Worm (Caenorhabditis elegans): ENCODE results near the gene Y62H9A.2.

Gene Y62H9A.2

DNA sequence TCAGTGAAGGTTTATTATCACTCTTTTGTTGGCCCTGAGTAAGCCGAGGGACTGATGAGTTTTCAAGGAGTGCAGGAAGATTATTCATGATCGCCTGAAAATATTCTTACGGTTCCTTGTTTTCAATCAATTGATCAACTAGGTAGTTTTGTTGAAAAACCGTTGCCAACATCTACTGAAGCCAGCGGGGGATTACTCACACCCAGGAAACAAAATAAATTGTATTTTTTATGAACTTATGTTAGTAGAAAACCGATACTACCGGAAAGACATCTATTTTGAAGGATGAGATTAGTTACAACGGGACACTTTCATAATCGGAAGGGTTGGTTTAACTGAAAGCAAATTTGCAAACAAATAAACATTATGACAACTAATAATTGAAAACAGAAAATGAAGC is at the start of gene Y62H9A.2:
Gene Y62H9A.2 (minus strand): TSS at position 101 of the 400 bp plus-strand sequence.
- TF ChIP-seq nhr-12 (tag; optimal IDR thresholded peaks at IDR 0.05): no peak
- TF ChIP-seq ceh-39 (tag; optimal IDR thresholded peaks at IDR 0.05): no peak
- TF ChIP-seq nhr-237 (tag; optimal IDR thresholded peaks at IDR 0.05): no peak
- no peak for TF ChIP-seq mab-5 (tag; optimal IDR thresholded peaks at IDR 0.05)
- no peak for TF ChIP-seq mep-1 (tag; optimal IDR thresholded peaks at IDR 0.05)
- TF ChIP-seq unc-120 (tag; optimal IDR thresholded peaks at IDR 0.05; ENCODE audit: poor library complexity, severe bottlenecking): no peak
- TF ChIP-seq lin-13 (tag; optimal IDR thresholded peaks at IDR 0.05): no peak
- TF ChIP-seq ztf-11 (tag; optimal IDR thresholded peaks at IDR 0.05): no peak

DNA sequence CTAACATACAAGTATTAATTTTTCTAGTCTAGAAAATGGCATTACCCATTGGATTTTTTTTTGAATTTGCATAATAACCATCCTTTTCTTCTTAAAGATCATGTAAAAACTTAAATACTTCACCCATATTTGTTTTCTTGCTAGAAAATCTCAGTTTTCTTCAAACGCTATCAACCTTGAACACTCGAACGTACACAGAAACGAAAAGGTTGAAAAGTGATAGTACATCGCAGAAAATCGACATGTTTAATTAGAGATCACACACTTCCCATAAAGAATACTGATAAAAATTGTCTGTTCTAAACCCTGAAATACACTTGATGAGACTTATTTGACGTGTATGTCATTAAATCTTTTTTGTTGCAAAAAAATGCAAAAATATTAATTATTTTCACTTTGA is 49.6 kb upstream of the Y62H9A.2 start, which contains the start of gene F55G7.4:
Gene F55G7.4 (plus strand): TSS at position 301 of the 400 bp plus-strand sequence.
- no peak for TF ChIP-seq ceh-39 (tag; optimal IDR thresholded peaks at IDR 0.05)
- TF ChIP-seq unc-39 (tag; optimal IDR thresholded peaks at IDR 0.05): no peak
- no peak for TF ChIP-seq elt-3 (tag; optimal IDR thresholded peaks at IDR 0.05)
- TF ChIP-seq snpc-4 (tag; optimal IDR thresholded peaks at IDR 0.05): no peak
- no peak for TF ChIP-seq ces-1 (GFP tag; optimal IDR thresholded peaks at IDR 0.05)
- TF ChIP-seq mab-5 (tag; optimal IDR thresholded peaks at IDR 0.05): no peak
- no peak for TF ChIP-seq elt-1 (tag; optimal IDR thresholded peaks at IDR 0.05; ENCODE audit: borderline replicate concordance, insufficient read depth)
- TF ChIP-seq bed-3 (GFP tag; optimal IDR thresholded peaks at IDR 0.05): no peak
- no peak for TF ChIP-seq blmp-1 (tag; optimal IDR thresholded peaks at IDR 0.05)

DNA sequence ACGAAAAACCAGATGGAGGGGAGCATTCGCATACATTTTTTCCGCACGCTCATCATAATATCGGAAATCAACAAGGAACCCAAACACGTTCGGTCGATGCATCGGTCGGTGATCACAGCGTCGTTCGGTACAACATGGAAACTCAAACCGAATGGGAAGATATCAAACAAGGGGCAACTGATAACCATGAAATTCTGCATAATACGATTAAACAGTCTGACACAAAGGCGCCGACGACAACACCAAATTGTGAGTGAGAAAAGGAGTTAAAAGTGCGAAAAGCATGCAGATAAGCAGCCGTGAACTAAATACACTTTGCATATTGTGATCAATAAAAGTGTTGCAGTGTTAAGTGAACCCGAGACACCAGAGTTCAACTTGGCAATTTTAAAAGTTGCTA is 47.2 kb upstream of the Y62H9A.2 start:
- TF ChIP-seq ceh-83 (GFP tag; optimal IDR thresholded peaks at IDR 0.05): no peak
- TF ChIP-seq elt-1 (tag; optimal IDR thresholded peaks at IDR 0.05; ENCODE audit: borderline replicate concordance, insufficient read depth): no peak

- TF ChIP-seq nhr-237 (tag; optimal IDR thresholded peaks at IDR 0.05): peak; percentile 9
- TF ChIP-seq blmp-1 (tag; optimal IDR thresholded peaks at IDR 0.05): no peak
Observed at ce11 chrX:11924158-11924557, 46.1 kb upstream of the Y62H9A.2 start, which contains the start of gene F55G7.1. TSS of gene F55G7.1 (plus strand) at chrX:11924433.

- no peak for TF ChIP-seq mab-5 (tag; optimal IDR thresholded peaks at IDR 0.05)
- no peak for TF ChIP-seq bed-3 (GFP tag; optimal IDR thresholded peaks at IDR 0.05)
- no peak for TF ChIP-seq tbx-8 (GFP tag; optimal IDR thresholded peaks at IDR 0.05)
- TF ChIP-seq nhr-76 (tag; optimal IDR thresholded peaks at IDR 0.05): no peak
- TF ChIP-seq elt-3 (tag; optimal IDR thresholded peaks at IDR 0.05): no peak
- no peak for TF ChIP-seq mls-2 (tag; optimal IDR thresholded peaks at IDR 0.05)
- no peak for TF ChIP-seq nhr-2 (tag; optimal IDR thresholded peaks at IDR 0.05)
- TF ChIP-seq ces-1 (GFP tag; optimal IDR thresholded peaks at IDR 0.05): no peak
- TF ChIP-seq lin-32 (GFP tag; optimal IDR thresholded peaks at IDR 0.05): no peak
- no peak for TF ChIP-seq drap-1 (GFP tag; optimal IDR thresholded peaks at IDR 0.05)
- no peak for TF ChIP-seq nhr-28 (tag; optimal IDR thresholded peaks at IDR 0.05)
- no peak for TF ChIP-seq unc-62 (GFP tag; optimal IDR thresholded peaks at IDR 0.05)
- no peak for TF ChIP-seq hlh-1 (tag; optimal IDR thresholded peaks at IDR 0.05)
- TF ChIP-seq mep-1 (tag; optimal IDR thresholded peaks at IDR 0.05): no peak
Observed at ce11 chrX:11920723-11921283, 42.8 kb upstream of the Y62H9A.2 start, which contains the start of gene Y62H9A.14. TSS of gene Y62H9A.14 (plus strand) at chrX:11921233.

DNA sequence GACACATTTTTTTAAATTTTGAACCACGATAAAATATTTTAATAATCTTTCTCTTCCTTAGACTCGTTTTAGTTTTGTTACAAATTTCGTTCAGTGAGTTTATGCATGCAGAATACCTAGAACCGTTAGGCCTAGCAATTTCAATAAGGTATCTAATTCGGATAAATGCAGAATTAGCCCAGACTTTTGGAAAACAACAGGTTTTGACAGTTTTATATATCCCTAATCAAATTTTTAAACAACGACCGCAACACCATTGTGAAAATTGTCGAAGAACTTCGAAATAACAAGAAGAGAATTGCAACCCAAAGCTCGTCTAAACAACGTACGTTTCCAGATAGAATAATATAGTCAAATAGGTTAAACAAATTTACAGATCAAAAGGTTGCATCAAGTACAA is 40.0 kb upstream of the Y62H9A.2 start, which contains the start of gene Y62H9A.16:
Gene Y62H9A.16 (plus strand): TSS at position 301 of the 400 bp plus-strand sequence.
- TF ChIP-seq mab-5 (tag; optimal IDR thresholded peaks at IDR 0.05): no peak
- no peak for TF ChIP-seq cnd-1 (tag; optimal IDR thresholded peaks at IDR 0.05)

DNA sequence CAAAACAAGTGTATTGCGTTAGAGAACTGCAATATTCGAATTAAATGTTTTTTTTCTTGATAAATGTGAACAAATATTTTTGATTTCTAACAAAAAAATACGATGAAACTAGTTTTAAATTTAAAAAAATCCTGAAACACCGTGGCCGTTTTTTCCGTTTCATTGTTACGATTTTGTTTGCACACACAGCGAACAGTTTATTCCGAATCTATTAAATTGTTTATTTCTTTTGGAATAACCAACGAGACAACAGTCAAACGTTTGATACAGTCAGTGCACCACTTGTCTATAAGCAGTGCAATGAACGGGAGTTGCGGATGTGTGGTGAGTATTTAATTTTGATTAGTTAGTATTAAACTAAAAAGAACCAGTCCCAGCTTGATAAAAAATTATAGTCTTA is 38.7 kb upstream of the Y62H9A.2 start, which contains the start of gene Y62H9A.13:
Gene Y62H9A.13 (plus strand): TSS at position 301 of the 400 bp plus-strand sequence.
- TF ChIP-seq nhr-28 (tag; optimal IDR thresholded peaks at IDR 0.05): no peak
- TF ChIP-seq unc-39 (tag; optimal IDR thresholded peaks at IDR 0.05): no peak
- TF ChIP-seq nhr-76 (tag; optimal IDR thresholded peaks at IDR 0.05): no peak
- no peak for TF ChIP-seq ceh-83 (GFP tag; optimal IDR thresholded peaks at IDR 0.05)
- no peak for TF ChIP-seq unc-62 (GFP tag; optimal IDR thresholded peaks at IDR 0.05)
- no peak for TF ChIP-seq sem-2 (GFP tag; optimal IDR thresholded peaks at IDR 0.05)
- no peak for TF ChIP-seq M03D4.4 (tag; optimal IDR thresholded peaks at IDR 0.05)
- no peak for TF ChIP-seq mab-5 (tag; optimal IDR thresholded peaks at IDR 0.05)
